Fruit fly (Drosophila melanogaster): Measurements from ENCODE around the gene CG15747.

Gene CG15747

dm6 chrX:13384583-13385342 is 46.6 kb downstream of the CG15747 start, which contains the start of the genes Rbp1-like and Tim9a (continued):
- no peak for TF ChIP-seq btn (GFP tag; optimal IDR thresholded peaks at IDR 0.05)
- no peak for TF ChIP-seq org-1 (GFP tag; optimal IDR thresholded peaks at IDR 0.05)
- TF ChIP-seq CG13894 (tag; optimal IDR thresholded peaks at IDR 0.05): peak; percentile 62
- no peak for TF ChIP-seq her (GFP tag; optimal IDR thresholded peaks at IDR 0.05)
- TF ChIP-seq Xbp1 (GFP tag; optimal IDR thresholded peaks at IDR 0.05): peak; percentile 30
- TF ChIP-seq CG10366 (GFP tag; IDR thresholded peaks at IDR 0.05): no peak
- TF ChIP-seq CG2129 (GFP tag; IDR thresholded peaks at IDR 0.05; ENCODE audit: partially characterized antibody): peak; percentile 54
- TF ChIP-seq lbe (GFP tag; optimal IDR thresholded peaks at IDR 0.05): peak; percentile 16
- no peak for TF ChIP-seq CG12769 (tag; optimal IDR thresholded peaks at IDR 0.05)
- peak; percentile 29 for TF ChIP-seq slou (GFP tag; optimal IDR thresholded peaks at IDR 0.05)
- peak; percentile 99 for TF ChIP-seq phol (tag; optimal IDR thresholded peaks at IDR 0.05)
- peak; percentile 44 for TF ChIP-seq Hmr (GFP tag; optimal IDR thresholded peaks at IDR 0.05)
- no peak for TF ChIP-seq dpn (GFP tag; optimal IDR thresholded peaks at IDR 0.05)
- TF ChIP-seq grau (tag; optimal IDR thresholded peaks at IDR 0.05): peak; percentile 54
- TF ChIP-seq al (GFP tag; IDR thresholded peaks at IDR 0.05): no peak
- no peak for TF ChIP-seq CG11723 (GFP tag; optimal IDR thresholded peaks at IDR 0.05)
- TF ChIP-seq Bteb2 (GFP tag; optimal IDR thresholded peaks at IDR 0.05): no peak
- no peak for TF ChIP-seq jumu (GFP tag; optimal IDR thresholded peaks at IDR 0.05)
- TF ChIP-seq CG7987 (GFP tag; optimal IDR thresholded peaks at IDR 0.05): peak; percentile 13
- peak; percentile 39 for TF ChIP-seq Max (GFP tag; optimal IDR thresholded peaks at IDR 0.05)
- TF ChIP-seq dimm (GFP tag; IDR thresholded peaks at IDR 0.05): no peak
- TF ChIP-seq CG10431 (GFP tag; optimal IDR thresholded peaks at IDR 0.05): peak; percentile 36
- TF ChIP-seq unc-4 (GFP tag; IDR thresholded peaks at IDR 0.05; ENCODE audit: partially characterized antibody): peak; percentile 76
- TF ChIP-seq sug (tag; optimal IDR thresholded peaks at IDR 0.05): peak; percentile 70
- TF ChIP-seq Dp (GFP tag; optimal IDR thresholded peaks at IDR 0.05): peak; percentile 47
- TF ChIP-seq slbo (GFP tag; IDR thresholded peaks at IDR 0.05): peak; percentile 48
- peak; percentile 38 for TF ChIP-seq CG7928 (GFP tag; optimal IDR thresholded peaks at IDR 0.05)
- peak; percentile 13 for TF ChIP-seq tin (GFP tag; optimal IDR thresholded peaks at IDR 0.05)
- TF ChIP-seq CG1233 (GFP tag; optimal IDR thresholded peaks at IDR 0.05): peak; percentile 43
- TF ChIP-seq CG7839 (tag; optimal IDR thresholded peaks at IDR 0.05): peak; percentile 38
- TF ChIP-seq abd-A (tag; optimal IDR thresholded peaks at IDR 0.05): no peak
- peak; percentile 74 for TF ChIP-seq CG3995 (GFP tag; optimal IDR thresholded peaks at IDR 0.05)
- TF ChIP-seq CG31441 (GFP tag; IDR thresholded peaks at IDR 0.05): peak; percentile 37; the same call in 1 of the 2 replicates
- TF ChIP-seq Ada2b (GFP tag; IDR thresholded peaks at IDR 0.05): no peak
- peak; percentile 11 for TF ChIP-seq B-H2 (GFP tag; optimal IDR thresholded peaks at IDR 0.05)
- TF ChIP-seq CG6254 (GFP tag; optimal IDR thresholded peaks at IDR 0.05): no peak
- TF ChIP-seq fu2 (GFP tag; optimal IDR thresholded peaks at IDR 0.05): no peak
- TF ChIP-seq CG10565 (GFP tag; optimal IDR thresholded peaks at IDR 0.05): no peak
- 0 out of 2 replicates have a peak, but pooled peaks have one; percentile 12 for TF ChIP-seq ranshi (GFP tag; IDR thresholded peaks at IDR 0.05)
- TF ChIP-seq rib (GFP tag; IDR thresholded peaks at IDR 0.05): no peak
- TF ChIP-seq ase (GFP tag; IDR thresholded peaks at IDR 0.05): no peak
- TF ChIP-seq CG4282 (GFP tag; optimal IDR thresholded peaks at IDR 0.05): no peak
- TF ChIP-seq CG12391 (tag; optimal IDR thresholded peaks at IDR 0.05): peak; percentile 66
- peak; percentile 63 for TF ChIP-seq CG18599 (GFP tag; optimal IDR thresholded peaks at IDR 0.05)
- TF ChIP-seq zen2 (GFP tag; IDR thresholded peaks at IDR 0.05; ENCODE audit: partially characterized antibody): 0 out of 3 replicates have a peak, but pooled peaks have one; percentile 32
- TF ChIP-seq CG2202 (tag; optimal IDR thresholded peaks at IDR 0.05): no peak
- TF ChIP-seq tna (GFP tag; IDR thresholded peaks at IDR 0.05; ENCODE audit: partially characterized antibody): peak; percentile 43; the same call in 1 of the 2 replicates
- peak; percentile 17 for TF ChIP-seq CG33557 (GFP tag; optimal IDR thresholded peaks at IDR 0.05)
- peak; percentile 28 for TF ChIP-seq CG15601 (tag; optimal IDR thresholded peaks at IDR 0.05)
